Worm (Caenorhabditis elegans): ENCODE measurements around the gene twk-23.

- no peak for TF ChIP-seq dao-5 (tag; optimal IDR thresholded peaks at IDR 0.05)
- no peak for TF ChIP-seq him-1 (tag; optimal IDR thresholded peaks at IDR 0.05)
- no peak for TF ChIP-seq W03F9.2 (tag; optimal IDR thresholded peaks at IDR 0.05)
These were observed 52.8 kb downstream of the twk-23 start, which contains the start of gene nkb-3 for ce11 chrX:13770508-13770978.

Data from whole organism, L4/young adult.